Fruit fly (Drosophila melanogaster): ENCODE data around the gene Rop.

Rop gene

dm6 chr3L:4121589-4121988 lies 17.2 kb downstream of the Rop start:
- TF ChIP-seq Hr96 (GFP tag; optimal IDR thresholded peaks at IDR 0.05) (no peak), Clk (GFP tag; optimal IDR thresholded peaks at IDR 0.05) (no peak), CG7101 (tag; optimal IDR thresholded peaks at IDR 0.05) (no peak), kay (GFP tag; ENCODE audit: borderline replicate concordance) (peak; percentile 65), CG14711 (tag; optimal IDR thresholded peaks at IDR 0.05) (no peak)

dm6 chr3L:4120358-4121349 lies 18.1 kb downstream of the Rop start:
- peak; percentile 88 for TF ChIP-seq kay (GFP tag; ENCODE audit: borderline replicate concordance)
- no peak for TF ChIP-seq Hr96 (GFP tag; optimal IDR thresholded peaks at IDR 0.05)
- TF ChIP-seq Clk (GFP tag; optimal IDR thresholded peaks at IDR 0.05): no peak
- TF ChIP-seq cic (GFP tag; optimal IDR thresholded peaks at IDR 0.05): peak; percentile 22
- TF ChIP-seq bab1 (GFP tag; optimal IDR thresholded peaks at IDR 0.05): peak; percentile 54
- TF ChIP-seq CG12768 (GFP tag; optimal IDR thresholded peaks at IDR 0.05): peak; percentile 40
- no peak for TF ChIP-seq CG1620 (GFP tag; optimal IDR thresholded peaks at IDR 0.05)
- no peak for TF ChIP-seq Crg-1 (GFP tag; optimal IDR thresholded peaks at IDR 0.05)
- TF ChIP-seq CG11617 (GFP tag; optimal IDR thresholded peaks at IDR 0.05): no peak
- TF ChIP-seq tj (GFP tag; optimal IDR thresholded peaks at IDR 0.05): peak; percentile 98

dm6 chr3L:4119636-4120357 lies 19.0 kb downstream of the Rop start:
- TF ChIP-seq cic (GFP tag; optimal IDR thresholded peaks at IDR 0.05) (no peak), toe (GFP tag; optimal IDR thresholded peaks at IDR 0.05) (no peak), CG5204 (GFP tag; optimal IDR thresholded peaks at IDR 0.05) (no peak), ovo (GFP tag; optimal IDR thresholded peaks at IDR 0.05) (no peak), Hr96 (GFP tag; optimal IDR thresholded peaks at IDR 0.05) (peak; percentile 2)

- peak; percentile 88 for TF ChIP-seq tj (GFP tag; optimal IDR thresholded peaks at IDR 0.05)
- TF ChIP-seq bab1 (GFP tag; optimal IDR thresholded peaks at IDR 0.05): no peak
- no peak for TF ChIP-seq CG12768 (GFP tag; optimal IDR thresholded peaks at IDR 0.05)
- TF ChIP-seq cic (GFP tag; optimal IDR thresholded peaks at IDR 0.05): no peak
- TF ChIP-seq kay (GFP tag; ENCODE audit: borderline replicate concordance): no peak
- TF ChIP-seq Mnt (GFP tag; optimal IDR thresholded peaks at IDR 0.05): no peak
Measured at dm6 chr3L:4118339-4118738, 20.5 kb downstream of the Rop start.

- TF ChIP-seq CG5204 (GFP tag; optimal IDR thresholded peaks at IDR 0.05): no peak
- TF ChIP-seq CG12768 (GFP tag; optimal IDR thresholded peaks at IDR 0.05): no peak
- TF ChIP-seq CG33017 (tag; optimal IDR thresholded peaks at IDR 0.05): no peak
Measured at dm6 chr3L:4117493-4117892, 21.3 kb downstream of the Rop start.

dm6 chr3L:4116490-4117367 lies 22.1 kb downstream of the Rop start:
- TF ChIP-seq bab1 (GFP tag; optimal IDR thresholded peaks at IDR 0.05) (peak; percentile 24), Mnt (GFP tag; optimal IDR thresholded peaks at IDR 0.05) (no peak), pad (GFP tag; optimal IDR thresholded peaks at IDR 0.05) (peak; percentile 42), CG5204 (GFP tag; optimal IDR thresholded peaks at IDR 0.05) (no peak), ovo (GFP tag; optimal IDR thresholded peaks at IDR 0.05) (no peak), tj (GFP tag; optimal IDR thresholded peaks at IDR 0.05) (peak; percentile 20), CG11617 (GFP tag; optimal IDR thresholded peaks at IDR 0.05) (peak; percentile 50), CG7101 (tag; optimal IDR thresholded peaks at IDR 0.05) (peak; percentile 61), Crg-1 (GFP tag; optimal IDR thresholded peaks at IDR 0.05) (no peak), cic (GFP tag; optimal IDR thresholded peaks at IDR 0.05) (peak; percentile 69), CG14711 (tag; optimal IDR thresholded peaks at IDR 0.05) (peak; percentile 83), CG33017 (tag; optimal IDR thresholded peaks at IDR 0.05) (peak; percentile 70)

dm6 chr3L:4115701-4116100 lies 23.1 kb downstream of the Rop start:
- no peak for TF ChIP-seq kay (GFP tag; ENCODE audit: borderline replicate concordance)
- no peak for TF ChIP-seq cic (GFP tag; optimal IDR thresholded peaks at IDR 0.05)
- peak; percentile 51 for TF ChIP-seq pad (GFP tag; optimal IDR thresholded peaks at IDR 0.05)
- no peak for TF ChIP-seq CG11617 (GFP tag; optimal IDR thresholded peaks at IDR 0.05)
- TF ChIP-seq bab1 (GFP tag; optimal IDR thresholded peaks at IDR 0.05): no peak
- no peak for TF ChIP-seq CG12768 (GFP tag; optimal IDR thresholded peaks at IDR 0.05)

All from whole organism, adult.